Fruit fly (Drosophila melanogaster) whole organism, embryonic: Measurements from ENCODE around the gene chif.

Experiments used
- Bdp1 ChIP-seq: fragments of 200-800 bp; sonication (Bioruptor generic); optimal IDR thresholded peaks from 3 replicates; lab custom pipeline; 2016; ENCODE audit warnings: missing biosample characterization, missing genetic modification characterization
- BtbVII ChIP-seq: fragments of 200-800 bp; sonication (Bioruptor generic); optimal IDR thresholded peaks from 3 replicates; lab custom pipeline; 2017; ENCODE audit warnings: missing biosample characterization, mild to moderate bottlenecking, missing genetic modification characterization
- Bteb2 ChIP-seq: fragments of 200-800 bp; sonication (Bioruptor generic); optimal IDR thresholded peaks from 2 replicates; lab custom pipeline; 2016; ENCODE audit warnings: missing biosample characterization, missing genetic modification characterization
- CG10565 ChIP-seq: fragments of 200-800 bp; sonication (Bioruptor generic); optimal IDR thresholded peaks from 3 replicates; lab custom pipeline; 2016; ENCODE audit warnings: missing biosample characterization, mild to moderate bottlenecking, missing genetic modification characterization
- CG11085 ChIP-seq: fragments of 200-800 bp; sonication (Bioruptor generic); IDR thresholded peaks from 2 replicates; pipeline ENCODE4 v1.3.6; 2022; ENCODE audit warnings: missing biosample characterization, missing genetic modification characterization
- CG11560 ChIP-seq: fragments of 200-800 bp; sonication (Bioruptor generic); IDR thresholded peaks from 3 replicates; pipeline ENCODE4 v1.3.6; 2022; ENCODE audit warnings: missing biosample characterization, missing genetic modification characterization
- CG13894 ChIP-seq: fragments of 200-800 bp; sonication (Bioruptor generic); optimal IDR thresholded peaks from 3 replicates; lab custom pipeline; 2018; ENCODE audit warnings: missing biosample characterization, mild to moderate bottlenecking, missing genetic modification characterization, moderate library complexity
- CG14710 ChIP-seq: fragments of 200-800 bp; sonication (Bioruptor generic); optimal IDR thresholded peaks from 3 replicates; lab custom pipeline; 2019; ENCODE audit warnings: missing biosample characterization, mild to moderate bottlenecking, missing genetic modification characterization, moderate library complexity
- CG15514 ChIP-seq: fragments of 200-800 bp; sonication (Bioruptor generic); optimal IDR thresholded peaks from 3 replicates; lab custom pipeline; 2017; ENCODE audit warnings: missing biosample characterization, missing genetic modification characterization, mild to moderate bottlenecking, moderate library complexity, missing genetic modification reagents
- CG1602 ChIP-seq: fragments of 200-800 bp; sonication (Bioruptor generic); optimal IDR thresholded peaks from 3 replicates; lab custom pipeline; 2016; ENCODE audit warnings: missing biosample characterization, missing genetic modification characterization
- CG18599 ChIP-seq: fragments of 200-800 bp; sonication (Bioruptor generic); optimal IDR thresholded peaks from 3 replicates; lab custom pipeline; 2017; ENCODE audit warnings: missing biosample characterization, missing genetic modification characterization, mild to moderate bottlenecking, moderate library complexity, missing genetic modification reagents
- CG2712 ChIP-seq: fragments of 200-800 bp; optimal IDR thresholded peaks from 3 replicates; lab custom pipeline; 2019; ENCODE audit warnings: missing biosample characterization, mild to moderate bottlenecking, missing genetic modification characterization, moderate library complexity
- CG3163 ChIP-seq: fragments of 200-800 bp; sonication (Bioruptor generic); optimal IDR thresholded peaks from 3 replicates; lab custom pipeline; 2016; ENCODE audit warnings: missing biosample characterization, missing genetic modification characterization
- CG32772 ChIP-seq: fragments of 200-800 bp; sonication (Bioruptor generic); IDR thresholded peaks from 2 replicates; pipeline ENCODE4 v1.3.6; 2022; ENCODE audit warnings: missing biosample characterization, missing genetic modification characterization
- CG34224 ChIP-seq: fragments of 200-800 bp; sonication (Bioruptor generic); IDR thresholded peaks from 3 replicates; pipeline ENCODE4 v1.3.6; 2022; ENCODE audit warnings: missing biosample characterization, missing genetic modification characterization; ENCODE audit not compliant: partially characterized antibody
- CG3847 ChIP-seq: fragments of 200-800 bp; sonication (Bioruptor generic); IDR thresholded peaks from 2 replicates; pipeline ENCODE4 v1.3.6; 2022; ENCODE audit warnings: missing biosample characterization, missing genetic modification characterization
- CG4328 ChIP-seq: fragments of 200-800 bp; sonication (Bioruptor generic); optimal IDR thresholded peaks from 3 replicates; lab custom pipeline; 2017; ENCODE audit warnings: missing biosample characterization, missing genetic modification reagents, missing genetic modification characterization
- CG6654 ChIP-seq: fragments of 200-800 bp; sonication (Bioruptor generic); optimal IDR thresholded peaks from 2 replicates; lab custom pipeline; 2017; ENCODE audit warnings: missing biosample characterization, mild to moderate bottlenecking, missing genetic modification characterization
- CG7556 ChIP-seq: fragments of 200-800 bp; sonication (Bioruptor generic); optimal IDR thresholded peaks from 2 replicates; lab custom pipeline; 2017; ENCODE audit warnings: missing biosample characterization, mild to moderate bottlenecking, missing genetic modification characterization
- CG7839 ChIP-seq: fragments of 200-800 bp; sonication (Bioruptor generic); optimal IDR thresholded peaks from 3 replicates; lab custom pipeline; 2018; ENCODE audit warnings: missing biosample characterization, mild to moderate bottlenecking, missing genetic modification characterization, moderate library complexity
- Dll ChIP-seq: fragments of 200-800 bp; sonication (Bioruptor generic); IDR thresholded peaks from 4 replicates; pipeline ENCODE4 v1.3.6; 2022; ENCODE audit warnings: missing biosample characterization, missing genetic modification characterization; ENCODE audit not compliant: partially characterized antibody
- E2f1 ChIP-seq: fragments of 200-800 bp; sonication (Bioruptor generic); IDR thresholded peaks from 2 replicates; pipeline ENCODE4 v1.3.6; 2022; ENCODE audit warnings: missing biosample characterization, missing genetic modification characterization
- Hmx ChIP-seq: fragments of 200-800 bp; sonication (Bioruptor generic); optimal IDR thresholded peaks from 2 replicates; lab custom pipeline; 2016; ENCODE audit warnings: missing biosample characterization, missing genetic modification characterization
- Lim3 ChIP-seq: fragments of 200-800 bp; sonication (Bioruptor generic); IDR thresholded peaks from 2 replicates; pipeline ENCODE4 v1.3.6; 2022; ENCODE audit warnings: missing biosample characterization, missing genetic modification characterization
- Mad ChIP-seq: fragments of 200-800 bp; sonication (Bioruptor generic); optimal IDR thresholded peaks from 2 replicates; lab custom pipeline; 2016; ENCODE audit warnings: missing biosample characterization, missing genetic modification characterization
- NC2α ChIP-seq: fragments of 200-800 bp; sonication (Bioruptor generic); optimal IDR thresholded peaks from 2 replicates; lab custom pipeline; 2016; ENCODE audit warnings: missing biosample characterization, missing genetic modification characterization
- Neu2 ChIP-seq: fragments of 200-800 bp; sonication (Bioruptor generic); optimal IDR thresholded peaks from 3 replicates; lab custom pipeline; 2016; ENCODE audit warnings: missing biosample characterization, missing genetic modification characterization, borderline replicate concordance
- Oli ChIP-seq: fragments of 200-800 bp; sonication (Bioruptor generic); optimal IDR thresholded peaks from 2 replicates; lab custom pipeline; 2018; ENCODE audit warnings: missing biosample characterization, mild to moderate bottlenecking, missing genetic modification characterization, moderate library complexity
- Ssrp ChIP-seq: fragments of 200-800 bp; sonication (Bioruptor generic); optimal IDR thresholded peaks from 2 replicates; lab custom pipeline; 2018; ENCODE audit warnings: missing biosample characterization, mild to moderate bottlenecking, missing genetic modification characterization, moderate library complexity
- TFAM ChIP-seq: fragments of 200-800 bp; sonication (Bioruptor generic); optimal IDR thresholded peaks from 2 replicates; lab custom pipeline; 2017; ENCODE audit warnings: missing biosample characterization, missing genetic modification characterization, inconsistent platforms
- bcd ChIP-seq: fragments of 200-800 bp; sonication (Bioruptor generic); optimal IDR thresholded peaks from 2 replicates; lab custom pipeline; 2017; ENCODE audit warnings: missing biosample characterization, mild to moderate bottlenecking, missing genetic modification characterization
- chif ChIP-seq, 2 experiments: fragments of 200-800 bp; sonication (Bioruptor generic); optimal IDR thresholded peaks; 3 replicates each; lab custom pipeline; 2016; ENCODE audit warnings: missing biosample characterization in 2 of 2, missing genetic modification characterization in 2 of 2
- chinmo ChIP-seq: fragments of 200-800 bp; sonication (Bioruptor generic); IDR thresholded peaks from 4 replicates; pipeline ENCODE4 v1.3.6; 2022; ENCODE audit warnings: missing biosample characterization, missing genetic modification characterization; ENCODE audit not compliant: partially characterized antibody
- crol ChIP-seq: fragments of 200-800 bp; sonication (Bioruptor generic); IDR thresholded peaks from 2 replicates; pipeline ENCODE4 v1.3.6; 2022; ENCODE audit warnings: missing biosample characterization, missing genetic modification characterization
- danr ChIP-seq: fragments of 200-800 bp; sonication (Bioruptor generic); IDR thresholded peaks from 2 replicates; pipeline ENCODE4 v1.3.6; 2022; ENCODE audit warnings: missing biosample characterization, missing genetic modification characterization
- disco-r ChIP-seq: fragments of 200-800 bp; sonication (Bioruptor generic); optimal IDR thresholded peaks from 2 replicates; lab custom pipeline; 2016; ENCODE audit warnings: missing biosample characterization, missing genetic modification characterization
- emc ChIP-seq: fragments of 200-800 bp; sonication (Bioruptor generic); optimal IDR thresholded peaks from 2 replicates; lab custom pipeline; 2016; ENCODE audit warnings: missing biosample characterization, missing genetic modification characterization
- h ChIP-seq: fragments of >200 bp; optimal IDR thresholded peaks from 2 replicates; lab custom pipeline; 2017
- lab ChIP-seq: fragments of 200-800 bp; sonication (Bioruptor generic); optimal IDR thresholded peaks from 3 replicates; lab custom pipeline; 2017; ENCODE audit warnings: missing biosample characterization, missing genetic modification characterization, mild to moderate bottlenecking, moderate library complexity, missing genetic modification reagents
- maf-S ChIP-seq: fragments of 200-800 bp; sonication (Bioruptor generic); optimal IDR thresholded peaks from 2 replicates; lab custom pipeline; 2016; ENCODE audit warnings: missing biosample characterization, missing genetic modification characterization
- oc ChIP-seq: fragments of 200-800 bp; sonication (Bioruptor generic); optimal IDR thresholded peaks from 2 replicates; lab custom pipeline; 2018; ENCODE audit warnings: missing biosample characterization, mild to moderate bottlenecking, missing genetic modification characterization, moderate library complexity
- pho ChIP-seq: fragments of 200-800 bp; sonication (Bioruptor generic); optimal IDR thresholded peaks from 2 replicates; lab custom pipeline; 2016; ENCODE audit warnings: missing biosample characterization, missing genetic modification characterization
- ro ChIP-seq: fragments of 200-800 bp; sonication (Bioruptor generic); IDR thresholded peaks from 2 replicates; pipeline ENCODE4 v1.3.6; 2022; ENCODE audit warnings: missing biosample characterization, missing genetic modification characterization
- salm ChIP-seq: fragments of 200-800 bp; sonication (Bioruptor generic); optimal IDR thresholded peaks from 2 replicates; lab custom pipeline; 2018; ENCODE audit warnings: missing biosample characterization, mild to moderate bottlenecking, missing genetic modification characterization
- slbo ChIP-seq: fragments of 200-800 bp; sonication (Bioruptor generic); IDR thresholded peaks from 2 replicates; pipeline ENCODE4 v1.3.6; 2022; ENCODE audit warnings: missing biosample characterization, missing genetic modification characterization
- slou ChIP-seq: fragments of 200-800 bp; sonication (Bioruptor generic); optimal IDR thresholded peaks from 3 replicates; lab custom pipeline; 2016; ENCODE audit warnings: missing biosample characterization, missing genetic modification characterization
- tio ChIP-seq: fragments of 200-800 bp; sonication (Bioruptor generic); optimal IDR thresholded peaks from 2 replicates; lab custom pipeline; 2017; ENCODE audit warnings: missing biosample characterization, missing genetic modification characterization, inconsistent platforms
- toy ChIP-seq: fragments of 200-800 bp; sonication (Bioruptor generic); IDR thresholded peaks from 2 replicates; pipeline ENCODE4 v1.3.6; 2022; ENCODE audit warnings: missing biosample characterization, missing genetic modification characterization
- usp ChIP-seq: fragments of >200 bp; optimal IDR thresholded peaks from 2 replicates; lab custom pipeline; 2017; ENCODE audit warnings: missing biosample characterization, missing genetic modification characterization
- wek ChIP-seq: fragments of 200-800 bp; sonication (Bioruptor generic); optimal IDR thresholded peaks from 3 replicates; lab custom pipeline; 2018; ENCODE audit warnings: missing biosample characterization, mild to moderate bottlenecking, missing genetic modification characterization, moderate library complexity
- zen ChIP-seq: fragments of 200-800 bp; sonication (Bioruptor generic); optimal IDR thresholded peaks from 3 replicates; lab custom pipeline; 2018; ENCODE audit warnings: missing biosample characterization, mild to moderate bottlenecking, missing genetic modification characterization, moderate library complexity

Gene chif

DNA sequence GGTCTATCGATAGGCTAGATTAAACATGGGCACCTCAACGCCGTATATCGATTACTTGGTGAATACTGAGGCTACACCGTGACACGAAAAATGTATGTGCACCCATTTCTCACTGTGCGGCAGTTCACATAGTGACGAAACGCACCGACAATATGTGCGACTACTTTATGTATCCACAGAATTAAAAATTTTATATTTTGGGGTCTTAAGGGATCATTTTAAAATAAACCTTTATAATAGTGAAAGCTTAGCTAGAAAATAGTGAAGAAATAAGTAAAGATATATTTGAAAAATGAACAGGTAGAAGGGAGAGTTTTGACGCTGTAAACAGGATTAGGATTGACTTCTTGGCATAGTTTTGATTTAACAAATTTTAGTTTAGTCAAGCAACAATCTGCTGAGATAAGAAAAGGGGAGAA is 23.3 kb downstream of the chif start, which contains the start of gene mRpL4 (continued):
- TF ChIP-seq CG11085 (0 out of 2 replicates have a peak, but pooled peaks have one; percentile 18), disco-r (GFP tag; lab: Kevin White, UChicago) (peak; percentile 35), BtbVII (no peak), CG4328 (GFP tag; lab: Kevin White, UChicago) (peak; percentile 6), Oli (peak; percentile 17), CG11560 (tag; lab: Robert Waterston, UW) (no peak), CG3847 (GFP tag; lab: Robert Waterston, UW) (peak; percentile 66), CG1602 (GFP tag; lab: Kevin White, UChicago) (peak; percentile 58), Mad (no peak), Bteb2 (peak; percentile 59), Dll (peak; percentile 99), CG6654 (no peak), wek (GFP tag; lab: Kevin White, UChicago) (peak; percentile 31), slou (GFP tag; lab: Kevin White, UChicago) (peak; percentile 60), Hmx (GFP tag; lab: Kevin White, UChicago) (no peak), CG10565 (GFP tag; lab: Kevin White, UChicago) (no peak), Ssrp (peak; percentile 42), Lim3 (GFP tag; lab: Robert Waterston, UW) (no peak), usp (GFP tag; lab: Kevin White, UChicago) (no peak), tio (GFP tag; lab: Kevin White, UChicago) (peak; percentile 53), slbo (GFP tag; lab: Robert Waterston, UW) (peak; percentile 86), TFAM (GFP tag; lab: Kevin White, UChicago) (no peak), ro (GFP tag; lab: Robert Waterston, UW) (no peak), chinmo (GFP tag; lab: Robert Waterston, UW) (peak; percentile 98), lab (GFP tag; lab: Kevin White, UChicago) (no peak), Bdp1 (GFP tag; lab: Kevin White, UChicago) (peak; percentile 62), CG2712 (tag; lab: Kevin White, UChicago) (peak; percentile 79), CG18599 (no peak), CG15514 (peak; percentile 65), salm (tag; lab: Kevin White, UChicago) (no peak), NC2α (GFP tag; lab: Kevin White, UChicago) (peak; percentile 13), CG34224 (GFP tag; lab: Robert Waterston, UW) (peak; percentile 99), crol (no peak), pho (peak; percentile 75), toy (GFP tag; lab: Robert Waterston, UW) (no peak), CG13894 (peak; percentile 59), danr (GFP tag; lab: Robert Waterston, UW) (no peak), emc (GFP tag; lab: Kevin White, UChicago) (no peak), Neu2 (GFP tag; lab: Kevin White, UChicago) (no peak), CG32772 (GFP tag; lab: Robert Waterston, UW) (peak; percentile 73; the same call in 1 of the 2 replicates), zen (tag; lab: Kevin White, UChicago) (peak; percentile 49), CG7556 (GFP tag; lab: Kevin White, UChicago) (no peak), CG14710 (tag; lab: Kevin White, UChicago) (peak; percentile 81), CG7839 (tag; lab: Kevin White, UChicago) (no peak), oc (tag; lab: Kevin White, UChicago) (peak; percentile 33), maf-S (peak; percentile 77), bcd (GFP tag; lab: Kevin White, UChicago) (peak; percentile 60), h (no peak), chif (GFP tag; optimal IDR thresholded peaks at IDR 0.05; lab: Kevin White, UChicago) (peak; percentile 51 to 73), E2f1 (GFP tag; lab: Robert Waterston, UW) (peak; percentile 70), CG3163 (GFP tag; lab: Kevin White, UChicago) (peak; percentile 58)
